Fruit fly (Drosophila melanogaster): ENCODE results near the gene ftz-f1.

The ftz-f1 gene

dm6 chr3L:18756293-18756887, 44.7 kb downstream of the ftz-f1 start (continued):
- TF ChIP-seq CG34406 (GFP tag; optimal IDR thresholded peaks at IDR 0.05) (peak; percentile 86), CG8319 (GFP tag; optimal IDR thresholded peaks at IDR 0.05) (peak; percentile 69), CG10631 (GFP tag; optimal IDR thresholded peaks at IDR 0.05) (peak; percentile 59), CG11762 (GFP tag; optimal IDR thresholded peaks at IDR 0.05; ENCODE audit: insufficient read depth) (peak; percentile 69), Blimp-1 (GFP tag; optimal IDR thresholded peaks at IDR 0.05) (peak; percentile 40), Hr4 (GFP tag; optimal IDR thresholded peaks at IDR 0.05) (peak; percentile 83), dsx (GFP tag; optimal IDR thresholded peaks at IDR 0.05; ENCODE audit: poor library complexity, severe bottlenecking) (peak; percentile 48), CG6276 (GFP tag; optimal IDR thresholded peaks at IDR 0.05) (peak; percentile 79), Hr38 (GFP tag; optimal IDR thresholded peaks at IDR 0.05) (no peak), svp (GFP tag) (peak; percentile 88), CG11902 (GFP tag; optimal IDR thresholded peaks at IDR 0.05) (peak; percentile 75), CG32006 (GFP tag; optimal IDR thresholded peaks at IDR 0.05) (peak; percentile 84), CG6792 (GFP tag; optimal IDR thresholded peaks at IDR 0.05) (peak; percentile 73), cyc (GFP tag; optimal IDR thresholded peaks at IDR 0.05) (peak; percentile 68), CG10669 (GFP tag; optimal IDR thresholded peaks at IDR 0.05) (peak; percentile 70)

- TF ChIP-seq CG15336 (GFP tag; IDR thresholded peaks at IDR 0.05), result 0 out of 2 replicates have a peak, but pooled peaks have one; percentile 12
- TF ChIP-seq dsx (GFP tag; optimal IDR thresholded peaks at IDR 0.05; ENCODE audit: poor library complexity, severe bottlenecking), result no peak
- 0 out of 3 replicates have a peak, but pooled peaks have one; percentile 21 for TF ChIP-seq CG8119 (GFP tag; IDR thresholded peaks at IDR 0.05)
- no peak for TF ChIP-seq Ets21C (GFP tag; optimal IDR thresholded peaks at IDR 0.05)
- peak; percentile 97 for TF ChIP-seq Blimp-1 (GFP tag; optimal IDR thresholded peaks at IDR 0.05)
- TF ChIP-seq vri (GFP tag; optimal IDR thresholded peaks at IDR 0.05), result peak; percentile 79
- no peak for TF ChIP-seq Ets96B (tag; optimal IDR thresholded peaks at IDR 0.05)
- peak; percentile 71 for TF ChIP-seq Eip75B (GFP tag; optimal IDR thresholded peaks at IDR 0.05)
- peak; percentile 8 for TF ChIP-seq CG6854 (GFP tag; optimal IDR thresholded peaks at IDR 0.05)
These were observed 47.3 kb downstream of the ftz-f1 start for dm6 chr3L:18753827-18754226.

- no peak for TF ChIP-seq CG6163 (GFP tag; IDR thresholded peaks at IDR 0.05)
- no peak for TF ChIP-seq Sox14 (GFP tag; optimal IDR thresholded peaks at IDR 0.05)
- no peak for TF ChIP-seq CG6792 (GFP tag; optimal IDR thresholded peaks at IDR 0.05)
- no peak for TF ChIP-seq vri (GFP tag; optimal IDR thresholded peaks at IDR 0.05)
- TF ChIP-seq fkh (GFP tag; optimal IDR thresholded peaks at IDR 0.05), result no peak
- peak; percentile 89 for TF ChIP-seq svp (GFP tag)
- TF ChIP-seq topi (GFP tag; optimal IDR thresholded peaks at IDR 0.05), result no peak
These were observed 51.3 kb downstream of the ftz-f1 start for dm6 chr3L:18749807-18750206.

dm6 chr3L:18747953-18748756, 53.0 kb downstream of the ftz-f1 start, which contains the start of the genes Nufip and Atg3:
Nufip (minus strand) TSS chr3L:18748367.
Atg3 (plus strand) TSS chr3L:18748687.
- TF ChIP-seq CG6163 (GFP tag; IDR thresholded peaks at IDR 0.05) (peak; percentile 65; the same call in 2 of the 3 replicates), Met (GFP tag; optimal IDR thresholded peaks at IDR 0.05) (peak; percentile 34), CG10631 (GFP tag; optimal IDR thresholded peaks at IDR 0.05) (peak; percentile 50), esn (GFP tag; optimal IDR thresholded peaks at IDR 0.05) (peak; percentile 41), topi (GFP tag; optimal IDR thresholded peaks at IDR 0.05) (peak; percentile 33), CG3919 (GFP tag; optimal IDR thresholded peaks at IDR 0.05) (peak; percentile 46), CG8119 (GFP tag; IDR thresholded peaks at IDR 0.05) (no peak), net (GFP tag; optimal IDR thresholded peaks at IDR 0.05) (peak; percentile 12), lz (GFP tag; optimal IDR thresholded peaks at IDR 0.05) (peak; percentile 31), Hr39 (GFP tag; optimal IDR thresholded peaks at IDR 0.05) (peak; percentile 40), Sox15 (GFP tag; optimal IDR thresholded peaks at IDR 0.05) (no peak), CG9139 (GFP tag; optimal IDR thresholded peaks at IDR 0.05) (no peak), acj6 (GFP tag; optimal IDR thresholded peaks at IDR 0.05) (peak; percentile 12), Ets96B (tag; optimal IDR thresholded peaks at IDR 0.05) (peak; percentile 1), Sox14 (GFP tag; optimal IDR thresholded peaks at IDR 0.05) (peak; percentile 56), salr (GFP tag; optimal IDR thresholded peaks at IDR 0.05) (no peak), OdsH (GFP tag; optimal IDR thresholded peaks at IDR 0.05) (peak; percentile 16), pdm3 (GFP tag; optimal IDR thresholded peaks at IDR 0.05) (peak; percentile 53), Gug (GFP tag; IDR thresholded peaks at IDR 0.05) (no peak), CG3032 (tag; optimal IDR thresholded peaks at IDR 0.05) (peak; percentile 37), dsx (GFP tag; optimal IDR thresholded peaks at IDR 0.05; ENCODE audit: poor library complexity, severe bottlenecking) (peak; percentile 76), CG8319 (GFP tag; optimal IDR thresholded peaks at IDR 0.05) (no peak), CG34406 (GFP tag; optimal IDR thresholded peaks at IDR 0.05) (peak; percentile 12), svp (GFP tag) (peak; percentile 58), Eip78C (GFP tag) (peak; percentile 85), spab (GFP tag; optimal IDR thresholded peaks at IDR 0.05) (no peak), Hr4 (GFP tag; optimal IDR thresholded peaks at IDR 0.05) (peak; percentile 45)

All from whole organism, prepupa.